Fruit fly (Drosophila melanogaster) whole organism, embryonic: ENCODE results near the gene lectin-37Db.
A peak's percentile ranks its signal among the peaks of the same experiment; 100 is the strongest.

Source experiments
- B-H2 ChIP-seq: fragments of 200-800 bp; sonication (Bioruptor generic); optimal IDR thresholded peaks from 2 replicates; lab custom pipeline; 2018; ENCODE audit warnings: missing biosample characterization, mild to moderate bottlenecking, missing genetic modification characterization
- Bgb ChIP-seq: fragments of 200-800 bp; sonication (Bioruptor generic); IDR thresholded peaks from 2 replicates; pipeline ENCODE4 v1.3.6; 2022; ENCODE audit warnings: missing biosample characterization, missing genetic modification characterization; ENCODE audit not compliant: partially characterized antibody
- CG10147 ChIP-seq: fragments of 200-800 bp; sonication (Bioruptor generic); optimal IDR thresholded peaks from 2 replicates; lab custom pipeline; 2019; ENCODE audit warnings: missing biosample characterization, mild to moderate bottlenecking, missing genetic modification characterization, moderate library complexity
- CG10321 ChIP-seq: fragments of 200-800 bp; sonication (Bioruptor generic); IDR thresholded peaks from 2 replicates; pipeline ENCODE4 v1.3.6; 2022; ENCODE audit warnings: missing biosample characterization, missing genetic modification characterization
- CG10959 ChIP-seq: fragments of 200-800 bp; sonication (Bioruptor generic); IDR thresholded peaks from 2 replicates; pipeline ENCODE4 v1.3.6; 2022; ENCODE audit warnings: missing biosample characterization, missing genetic modification characterization
- CG11085 ChIP-seq: fragments of 200-800 bp; sonication (Bioruptor generic); IDR thresholded peaks from 2 replicates; pipeline ENCODE4 v1.3.6; 2022; ENCODE audit warnings: missing biosample characterization, missing genetic modification characterization
- CG12659 ChIP-seq: fragments of 200-800 bp; sonication (Bioruptor generic); optimal IDR thresholded peaks from 3 replicates; lab custom pipeline; 2017; ENCODE audit warnings: mild to moderate bottlenecking, missing biosample characterization, missing genetic modification reagents, missing genetic modification characterization
- CG13123 ChIP-seq: fragments of 200-800 bp; sonication (Bioruptor generic); optimal IDR thresholded peaks from 2 replicates; lab custom pipeline; 2016; ENCODE audit warnings: missing biosample characterization, missing genetic modification characterization
- CG14965 ChIP-seq: fragments of 200-800 bp; sonication (Bioruptor generic); optimal IDR thresholded peaks from 2 replicates; lab custom pipeline; 2016; ENCODE audit warnings: missing biosample characterization, missing genetic modification characterization, borderline replicate concordance
- CG1602 ChIP-seq: fragments of 200-800 bp; sonication (Bioruptor generic); optimal IDR thresholded peaks from 3 replicates; lab custom pipeline; 2016; ENCODE audit warnings: missing biosample characterization, missing genetic modification characterization
- CG1792 ChIP-seq: fragments of 200-800 bp; sonication (Bioruptor generic); optimal IDR thresholded peaks from 2 replicates; lab custom pipeline; 2016; ENCODE audit warnings: missing biosample characterization, missing genetic modification characterization
- CG30020 ChIP-seq: fragments of 200-800 bp; optimal IDR thresholded peaks from 2 replicates; lab custom pipeline; 2019; ENCODE audit warnings: missing biosample characterization, mild to moderate bottlenecking, missing genetic modification characterization, moderate library complexity
- CG3407 ChIP-seq: fragments of 200-800 bp; sonication (Bioruptor generic); optimal IDR thresholded peaks from 2 replicates; lab custom pipeline; 2018; ENCODE audit warnings: missing biosample characterization, mild to moderate bottlenecking, missing genetic modification characterization
- CG3726 ChIP-seq: fragments of 200-800 bp; sonication (Bioruptor generic); IDR thresholded peaks from 3 replicates; pipeline ENCODE4, ENCODE4 v1.3.6; 2022; ENCODE audit warnings: missing biosample characterization, missing genetic modification characterization
- CG4820 ChIP-seq: fragments of 200-800 bp; sonication (Bioruptor generic); optimal IDR thresholded peaks from 3 replicates; lab custom pipeline; 2016; ENCODE audit warnings: missing biosample characterization, missing genetic modification characterization
- CG6272 ChIP-seq: fragments of 200-800 bp; sonication (Bioruptor generic); IDR thresholded peaks from 2 replicates; pipeline ENCODE4 v1.3.6; 2022; ENCODE audit warnings: missing biosample characterization, missing genetic modification characterization
- CG8359 ChIP-seq: fragments of 200-800 bp; sonication (Bioruptor generic); optimal IDR thresholded peaks from 2 replicates; lab custom pipeline; 2017; ENCODE audit warnings: missing biosample characterization, mild to moderate bottlenecking, missing genetic modification characterization, borderline replicate concordance
- CG8478 ChIP-seq: fragments of >200 bp; optimal IDR thresholded peaks from 2 replicates; lab custom pipeline; 2018
- CG9727 ChIP-seq: fragments of 200-800 bp; sonication (Bioruptor generic); optimal IDR thresholded peaks from 3 replicates; lab custom pipeline; 2017; ENCODE audit warnings: missing biosample characterization, mild to moderate bottlenecking, missing genetic modification characterization
- Chrac-16 ChIP-seq: fragments of 200-800 bp; sonication (Bioruptor generic); optimal IDR thresholded peaks from 3 replicates; lab custom pipeline; 2016; ENCODE audit warnings: missing biosample characterization, missing genetic modification characterization
- Dp ChIP-seq: fragments of 200-800 bp; sonication (Bioruptor generic); optimal IDR thresholded peaks from 2 replicates; lab custom pipeline; 2018; ENCODE audit warnings: missing biosample characterization, mild to moderate bottlenecking, missing genetic modification characterization, moderate library complexity
- Ets97D ChIP-seq: fragments of 200-800 bp; sonication (Bioruptor generic); optimal IDR thresholded peaks from 3 replicates; lab custom pipeline; 2016; ENCODE audit warnings: missing biosample characterization, missing genetic modification characterization
- Hsf ChIP-seq: fragments of 200-800 bp; sonication (Bioruptor generic); optimal IDR thresholded peaks from 3 replicates; lab custom pipeline; 2016; ENCODE audit warnings: missing biosample characterization, missing genetic modification characterization
- MTF-1 ChIP-seq: fragments of 200-800 bp; sonication (Bioruptor generic); optimal IDR thresholded peaks from 2 replicates; lab custom pipeline; 2018; ENCODE audit warnings: missing biosample characterization, mild to moderate bottlenecking, missing genetic modification characterization, borderline replicate concordance
- Mes4 ChIP-seq: fragments of 200-800 bp; sonication (Bioruptor generic); optimal IDR thresholded peaks from 2 replicates; lab custom pipeline; 2016; ENCODE audit warnings: missing biosample characterization, missing genetic modification characterization
- Mrtf ChIP-seq: fragments of 200-800 bp; sonication (Bioruptor generic); IDR thresholded peaks from 3 replicates; pipeline ENCODE4 v1.3.6; 2022; ENCODE audit warnings: missing biosample characterization, missing genetic modification characterization
- Nf-YB ChIP-seq: fragments of 200-800 bp; sonication (Bioruptor generic); optimal IDR thresholded peaks from 3 replicates; lab custom pipeline; 2019; ENCODE audit warnings: missing biosample characterization, mild to moderate bottlenecking, missing genetic modification characterization, moderate library complexity
- Opbp ChIP-seq: fragments of 200-800 bp; sonication (Bioruptor generic); IDR thresholded peaks from 3 replicates; pipeline ENCODE4 v1.3.6; 2022; ENCODE audit warnings: missing biosample characterization, missing genetic modification characterization; ENCODE audit not compliant: partially characterized antibody
- Stat92E ChIP-seq, 3 experiments: fragments of >200 bp in 2 of 3; fragments of 200-800 bp in 1 of 3; sonication (Bioruptor generic) in 1 of 3; optimal IDR thresholded peaks; 2 replicates each; lab custom pipeline; 2017 to 2019; ENCODE audit warnings: missing biosample characterization in 3 of 3, missing genetic modification characterization in 3 of 3, mild to moderate bottlenecking in 1 of 3, moderate library complexity in 1 of 3
- Taf1 ChIP-seq: fragments of 200-800 bp; sonication (Bioruptor generic); IDR thresholded peaks from 2 replicates; pipeline ENCODE4 v1.3.6; 2022; ENCODE audit warnings: missing biosample characterization, missing genetic modification characterization
- Vsx1 ChIP-seq: fragments of 200-800 bp; sonication (Bioruptor generic); optimal IDR thresholded peaks from 2 replicates; lab custom pipeline; 2017; ENCODE audit warnings: missing biosample characterization, mild to moderate bottlenecking, missing genetic modification characterization, missing genetic modification reagents
- btn ChIP-seq: fragments of 200-800 bp; sonication (Bioruptor generic); optimal IDR thresholded peaks from 2 replicates; lab custom pipeline; 2016; ENCODE audit warnings: missing biosample characterization, missing genetic modification characterization
- cg ChIP-seq: fragments of 200-800 bp; sonication (Bioruptor generic); optimal IDR thresholded peaks from 3 replicates; lab custom pipeline; 2019; ENCODE audit warnings: missing biosample characterization, mild to moderate bottlenecking, missing genetic modification characterization, moderate library complexity
- dm ChIP-seq: fragments of 200-800 bp; sonication (Bioruptor generic); optimal IDR thresholded peaks from 3 replicates; lab custom pipeline; 2016; ENCODE audit warnings: missing biosample characterization, missing genetic modification characterization
- dpn ChIP-seq, 2 experiments: fragments of 200-800 bp; sonication (Bioruptor generic); optimal IDR thresholded peaks; 3 replicates each; lab custom pipeline; 2016; ENCODE audit warnings: missing biosample characterization in 2 of 2, missing genetic modification characterization in 2 of 2
- dysf ChIP-seq: fragments of 200-800 bp; sonication (Bioruptor generic); IDR thresholded peaks from 3 replicates; pipeline ENCODE4 v1.3.6; 2022; ENCODE audit warnings: missing biosample characterization, missing genetic modification characterization
- esg ChIP-seq: fragments of 200-800 bp; sonication (Bioruptor generic); conservative IDR thresholded peaks from 2 replicates; pipeline ENCODE4 v1.3.6; 2022; ENCODE audit warnings: missing biosample characterization, missing genetic modification characterization
- eve ChIP-seq, 2 experiments: fragments of >200 bp; optimal IDR thresholded peaks; 2 replicates each; lab custom pipeline; 2017; ENCODE audit warnings: missing biosample characterization in 2 of 2, missing genetic modification characterization in 2 of 2
- exex ChIP-seq: fragments of 200-800 bp; sonication (Bioruptor generic); optimal IDR thresholded peaks from 4 replicates; lab custom pipeline; 2018; ENCODE audit warnings: missing biosample characterization, mild to moderate bottlenecking, missing genetic modification characterization, moderate library complexity
- fd102C ChIP-seq: fragments of 200-800 bp; sonication (Bioruptor generic); optimal IDR thresholded peaks from 2 replicates; lab custom pipeline; 2018; ENCODE audit warnings: missing biosample characterization, mild to moderate bottlenecking, missing genetic modification characterization, moderate library complexity
- fru ChIP-seq: fragments of >200 bp; optimal IDR thresholded peaks from 2 replicates; lab custom pipeline; 2017
- ftz-f1 ChIP-seq: fragments of 200-800 bp; sonication (Bioruptor generic); optimal IDR thresholded peaks from 2 replicates; lab custom pipeline; 2016; ENCODE audit warnings: missing biosample characterization, missing genetic modification characterization
- h ChIP-seq: fragments of >200 bp; optimal IDR thresholded peaks from 2 replicates; lab custom pipeline; 2017
- nerfin-1 ChIP-seq: fragments of 200-800 bp; sonication (Bioruptor generic); optimal IDR thresholded peaks from 3 replicates; lab custom pipeline; 2019; ENCODE audit warnings: missing biosample characterization, mild to moderate bottlenecking, missing genetic modification characterization, moderate library complexity
- pzg ChIP-seq: fragments of 200-800 bp; sonication (Bioruptor generic); optimal IDR thresholded peaks from 3 replicates; lab custom pipeline; 2018; ENCODE audit warnings: missing biosample characterization, mild to moderate bottlenecking, missing genetic modification characterization, moderate library complexity
- repo ChIP-seq: fragments of 200-800 bp; sonication (Bioruptor generic); optimal IDR thresholded peaks from 2 replicates; lab custom pipeline; 2016; ENCODE audit warnings: missing biosample characterization, missing genetic modification characterization
- sim ChIP-seq: fragments of 200-800 bp; sonication (Bioruptor generic); IDR thresholded peaks from 2 replicates; pipeline ENCODE4 v1.3.6; 2022; ENCODE audit warnings: missing biosample characterization, missing genetic modification characterization
- sisA ChIP-seq: fragments of 200-800 bp; sonication (Bioruptor generic); IDR thresholded peaks from 2 replicates; pipeline ENCODE4 v1.3.6; 2022; ENCODE audit warnings: missing biosample characterization, missing genetic modification characterization
- sqz ChIP-seq: fragments of 200-800 bp; sonication (Bioruptor generic); optimal IDR thresholded peaks from 3 replicates; lab custom pipeline; 2018; ENCODE audit warnings: missing biosample characterization, mild to moderate bottlenecking, missing genetic modification characterization
- ssp ChIP-seq: fragments of 200-800 bp; sonication (Bioruptor generic); IDR thresholded peaks from 2 replicates; pipeline ENCODE4 v1.3.6; 2022; ENCODE audit warnings: missing biosample characterization, missing genetic modification characterization
- unpg ChIP-seq: fragments of 200-800 bp; sonication (Bioruptor generic); optimal IDR thresholded peaks from 3 replicates; lab custom pipeline; 2018; ENCODE audit warnings: missing biosample characterization, mild to moderate bottlenecking, missing genetic modification characterization, moderate library complexity
- yki ChIP-seq: fragments of >200 bp; optimal IDR thresholded peaks from 3 replicates; lab custom pipeline; 2018
- zfh1 ChIP-seq: fragments of 200-800 bp; sonication (Bioruptor generic); IDR thresholded peaks from 3 replicates; pipeline ENCODE4 v1.3.6; 2022; ENCODE audit warnings: missing biosample characterization, missing genetic modification characterization

Gene lectin-37Db

DNA sequence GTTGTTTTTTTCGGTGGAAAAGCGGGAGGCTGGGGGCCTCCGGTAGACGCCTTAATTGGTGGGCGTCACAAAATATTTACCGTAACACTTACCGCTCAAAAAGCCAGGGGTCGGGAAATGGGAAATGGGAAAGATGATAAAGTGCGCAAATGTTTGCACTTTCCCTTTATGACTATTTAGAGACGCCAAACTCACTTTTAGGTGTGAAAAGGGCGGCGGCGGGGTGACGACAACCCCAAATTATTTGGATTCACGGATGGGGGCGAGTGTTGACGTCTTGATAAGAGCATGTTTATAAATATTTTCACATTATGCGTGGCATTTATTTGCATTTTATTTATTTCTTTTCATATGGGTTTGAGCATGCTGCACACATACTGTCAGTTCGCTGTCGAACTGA is 48.8 kb upstream of the lectin-37Db start, which contains the start of gene CG17349 (continued):
- TF ChIP-seq CG13123 (GFP tag; lab: Kevin White, UChicago), result no peak
- TF ChIP-seq ftz-f1, result no peak
- no peak for TF ChIP-seq Opbp (GFP tag; lab: Robert Waterston, UW)
- TF ChIP-seq sisA (GFP tag; lab: Robert Waterston, UW), result no peak
- TF ChIP-seq CG4820 (GFP tag; lab: Kevin White, UChicago), result no peak
- no peak for TF ChIP-seq fd102C (GFP tag; lab: Kevin White, UChicago)
- TF ChIP-seq cg (GFP tag; lab: Kevin White, UChicago), result no peak
- peak; percentile 17; the same call in 1 of the 2 replicates for TF ChIP-seq CG10959 (GFP tag; lab: Robert Waterston, UW)
- no peak for TF ChIP-seq CG1792 (GFP tag; lab: Kevin White, UChicago)
- TF ChIP-seq Dp (GFP tag; lab: Kevin White, UChicago), result no peak
- TF ChIP-seq fru, result no peak
- TF ChIP-seq CG6272 (GFP tag; lab: Robert Waterston, UW), result no peak
- TF ChIP-seq CG30020 (tag; lab: Kevin White, UChicago), result no peak
- no peak for TF ChIP-seq Nf-YB (GFP tag; lab: Kevin White, UChicago)
- no peak for TF ChIP-seq Mrtf (GFP tag; lab: Robert Waterston, UW)
- TF ChIP-seq Vsx1 (GFP tag; lab: Kevin White, UChicago), result peak; percentile 18
- TF ChIP-seq CG12659, result no peak
- no peak for TF ChIP-seq zfh1 (GFP tag; lab: Robert Waterston, UW)
- no peak for TF ChIP-seq CG10147 (GFP tag; lab: Kevin White, UChicago)
- no peak for TF ChIP-seq esg (GFP tag; lab: Robert Waterston, UW)
- TF ChIP-seq eve (GFP tag; optimal IDR thresholded peaks at IDR 0.05; lab: Kevin White, UChicago), result no peak
- TF ChIP-seq Stat92E (GFP tag; optimal IDR thresholded peaks at IDR 0.05; lab: Kevin White, UChicago), result no peak
- TF ChIP-seq CG11085 (GFP tag; lab: Robert Waterston, UW), result no peak
- TF ChIP-seq repo (GFP tag; lab: Kevin White, UChicago), result no peak
- TF ChIP-seq Hsf, result no peak
- TF ChIP-seq CG8478 (lab: Kevin White, UChicago), result no peak
- no peak for TF ChIP-seq CG3726 (GFP tag; lab: Robert Waterston, UW)
- no peak for TF ChIP-seq Bgb (GFP tag; lab: Robert Waterston, UW)
- TF ChIP-seq pzg, result no peak
- no peak for TF ChIP-seq h (lab: Kevin White, UChicago)
- TF ChIP-seq dm (GFP tag; lab: Kevin White, UChicago), result no peak
- TF ChIP-seq ssp (GFP tag; lab: Robert Waterston, UW), result no peak
- no peak for TF ChIP-seq MTF-1 (GFP tag; lab: Kevin White, UChicago)
- TF ChIP-seq sqz (GFP tag; lab: Kevin White, UChicago), result no peak
- TF ChIP-seq CG14965, result no peak
- TF ChIP-seq yki (lab: Kevin White, UChicago), result no peak
- peak; percentile 3 for TF ChIP-seq CG9727 (GFP tag; lab: Kevin White, UChicago)
- no peak for TF ChIP-seq Chrac-16 (GFP tag; lab: Kevin White, UChicago)
- no peak for TF ChIP-seq CG10321 (GFP tag; lab: Robert Waterston, UW)
- TF ChIP-seq btn (GFP tag; lab: Kevin White, UChicago), result no peak
- TF ChIP-seq B-H2 (GFP tag; lab: Kevin White, UChicago), result no peak
- no peak for TF ChIP-seq dysf (GFP tag; lab: Robert Waterston, UW)
- no peak for TF ChIP-seq Mes4 (GFP tag; lab: Kevin White, UChicago)
- TF ChIP-seq Ets97D, result no peak
- no peak for TF ChIP-seq CG8359 (GFP tag; lab: Kevin White, UChicago)
- TF ChIP-seq CG3407 (GFP tag; lab: Kevin White, UChicago), result peak; percentile 60
- no peak for TF ChIP-seq Taf1 (GFP tag; lab: Robert Waterston, UW)
- TF ChIP-seq CG1602, result no peak
- TF ChIP-seq sim (GFP tag; lab: Robert Waterston, UW), result no peak
- TF ChIP-seq dpn (GFP tag; optimal IDR thresholded peaks at IDR 0.05; lab: Kevin White, UChicago), result no peak
- peak; percentile 37 for TF ChIP-seq nerfin-1 (tag; lab: Kevin White, UChicago)
- no peak for TF ChIP-seq exex (tag; lab: Kevin White, UChicago)
- peak; percentile 23 for TF ChIP-seq unpg (GFP tag; lab: Kevin White, UChicago)
